Worm (Caenorhabditis elegans): ENCODE data around the gene F54E7.9.

The F54E7.9 gene

ce11 chrIII:5718385-5718784, 40.7 kb upstream of the F54E7.9 start:
- TF ChIP-seq ama-1 (optimal IDR thresholded peaks at IDR 0.05), result no peak
- TF ChIP-seq hnd-1 (tag; optimal IDR thresholded peaks at IDR 0.05), result no peak
- no peak for TF ChIP-seq tbx-37 (GFP tag; conservative IDR thresholded peaks at IDR 0.05)
- TF ChIP-seq ets-7 (tag; optimal IDR thresholded peaks at IDR 0.05), result no peak
- TF ChIP-seq hmg-4 (GFP tag; optimal IDR thresholded peaks at IDR 0.05), result no peak
- TF ChIP-seq pes-1 (GFP tag; IDR thresholded peaks at IDR 0.05), result no peak

ce11 chrIII:5717173-5717748, 39.6 kb upstream of the F54E7.9 start:
- TF ChIP-seq aly-1 (tag; optimal IDR thresholded peaks at IDR 0.05), result no peak
- TF ChIP-seq flt-1 (GFP tag; IDR thresholded peaks at IDR 0.05), result no peak
- no peak for TF ChIP-seq sea-1 (GFP tag; conservative IDR thresholded peaks at IDR 0.05)
- TF ChIP-seq hnd-1 (tag; optimal IDR thresholded peaks at IDR 0.05), result no peak
- TF ChIP-seq scrt-1 (GFP tag; IDR thresholded peaks at IDR 0.05), result no peak
- no peak for TF ChIP-seq ceh-13 (GFP tag; optimal IDR thresholded peaks at IDR 0.05)
- no peak for TF ChIP-seq pes-1 (GFP tag; IDR thresholded peaks at IDR 0.05)
- TF ChIP-seq ets-7 (tag; optimal IDR thresholded peaks at IDR 0.05), result no peak
- TF ChIP-seq ceh-36 (tag; optimal IDR thresholded peaks at IDR 0.05), result no peak
- TF ChIP-seq F13C5.2 (tag; optimal IDR thresholded peaks at IDR 0.05), result no peak
- no peak for TF ChIP-seq B0310.2 (tag; optimal IDR thresholded peaks at IDR 0.05)
- no peak for TF ChIP-seq ama-1 (optimal IDR thresholded peaks at IDR 0.05)

- TF ChIP-seq tbx-11 (GFP tag; IDR thresholded peaks at IDR 0.05) (no peak), ets-7 (tag; optimal IDR thresholded peaks at IDR 0.05) (peak; percentile 11), hmg-4 (GFP tag; optimal IDR thresholded peaks at IDR 0.05) (peak; percentile 61), hnd-1 (tag; optimal IDR thresholded peaks at IDR 0.05) (no peak), ceh-36 (tag; optimal IDR thresholded peaks at IDR 0.05) (no peak), scrt-1 (GFP tag; IDR thresholded peaks at IDR 0.05) (no peak), pes-1 (GFP tag; IDR thresholded peaks at IDR 0.05) (no peak), tra-4 (tag; optimal IDR thresholded peaks at IDR 0.05) (no peak), B0310.2 (tag; optimal IDR thresholded peaks at IDR 0.05) (no peak), ama-1 (optimal IDR thresholded peaks at IDR 0.05) (no peak), tbx-37 (GFP tag; conservative IDR thresholded peaks at IDR 0.05) (0 out of 2 replicates have a peak, but pooled peaks have one; percentile 8), F13C5.2 (tag; optimal IDR thresholded peaks at IDR 0.05) (peak; percentile 54), sea-1 (GFP tag; conservative IDR thresholded peaks at IDR 0.05) (no peak), aly-1 (tag; optimal IDR thresholded peaks at IDR 0.05) (peak; percentile 70), hmbx-1 (tag; optimal IDR thresholded peaks at IDR 0.05) (no peak), ceh-13 (GFP tag; optimal IDR thresholded peaks at IDR 0.05) (no peak), flt-1 (GFP tag; IDR thresholded peaks at IDR 0.05) (no peak)
Observed at ce11 chrIII:5715467-5715866, 37.8 kb upstream of the F54E7.9 start.

- no peak for TF ChIP-seq tbx-11 (GFP tag; IDR thresholded peaks at IDR 0.05)
- TF ChIP-seq ceh-36 (tag; optimal IDR thresholded peaks at IDR 0.05), result peak; percentile 27
- TF ChIP-seq ama-1 (optimal IDR thresholded peaks at IDR 0.05), result peak; percentile 83
Observed at ce11 chrIII:5714984-5715454, 37.3 kb upstream of the F54E7.9 start.

ce11 chrIII:5714230-5714983, 36.7 kb upstream of the F54E7.9 start, which contains the start of gene arf-1:
TSS of gene arf-1 (plus strand) at chrIII:5714886.
- TF ChIP-seq ets-7 (tag; optimal IDR thresholded peaks at IDR 0.05), result no peak
- TF ChIP-seq tbx-37 (GFP tag; conservative IDR thresholded peaks at IDR 0.05), result no peak
- TF ChIP-seq flt-1 (GFP tag; IDR thresholded peaks at IDR 0.05), result no peak
- no peak for TF ChIP-seq aly-1 (tag; optimal IDR thresholded peaks at IDR 0.05)
- no peak for TF ChIP-seq hmg-4 (GFP tag; optimal IDR thresholded peaks at IDR 0.05)
- TF ChIP-seq sea-1 (GFP tag; conservative IDR thresholded peaks at IDR 0.05), result no peak
- TF ChIP-seq scrt-1 (GFP tag; IDR thresholded peaks at IDR 0.05), result no peak

ce11 chrIII:5711881-5712643, 34.4 kb upstream of the F54E7.9 start:
- TF ChIP-seq ceh-36 (tag; optimal IDR thresholded peaks at IDR 0.05) (no peak), tbx-37 (GFP tag; conservative IDR thresholded peaks at IDR 0.05) (no peak), hnd-1 (tag; optimal IDR thresholded peaks at IDR 0.05) (no peak), hmbx-1 (tag; optimal IDR thresholded peaks at IDR 0.05) (no peak), sea-1 (GFP tag; conservative IDR thresholded peaks at IDR 0.05) (no peak), tbx-11 (GFP tag; IDR thresholded peaks at IDR 0.05) (no peak), ets-7 (tag; optimal IDR thresholded peaks at IDR 0.05) (no peak), aly-1 (tag; optimal IDR thresholded peaks at IDR 0.05) (no peak), hmg-4 (GFP tag; optimal IDR thresholded peaks at IDR 0.05) (no peak), F13C5.2 (tag; optimal IDR thresholded peaks at IDR 0.05) (no peak), flt-1 (GFP tag; IDR thresholded peaks at IDR 0.05) (no peak), ama-1 (optimal IDR thresholded peaks at IDR 0.05) (no peak), scrt-1 (GFP tag; IDR thresholded peaks at IDR 0.05) (no peak), pes-1 (GFP tag; IDR thresholded peaks at IDR 0.05) (no peak), B0310.2 (tag; optimal IDR thresholded peaks at IDR 0.05) (no peak)

ce11 chrIII:5711242-5711641, 33.6 kb upstream of the F54E7.9 start, which contains the start of gene rbm-26:
TSS of gene rbm-26 (plus strand) at chrIII:5711542.
- no peak for TF ChIP-seq tbx-37 (GFP tag; conservative IDR thresholded peaks at IDR 0.05)
- no peak for TF ChIP-seq hnd-1 (tag; optimal IDR thresholded peaks at IDR 0.05)
- TF ChIP-seq hmbx-1 (tag; optimal IDR thresholded peaks at IDR 0.05), result no peak
- no peak for TF ChIP-seq ceh-36 (tag; optimal IDR thresholded peaks at IDR 0.05)
- TF ChIP-seq hmg-4 (GFP tag; optimal IDR thresholded peaks at IDR 0.05), result no peak
- TF ChIP-seq tbx-11 (GFP tag; IDR thresholded peaks at IDR 0.05), result no peak
- no peak for TF ChIP-seq ceh-13 (GFP tag; optimal IDR thresholded peaks at IDR 0.05)
- no peak for TF ChIP-seq tra-4 (tag; optimal IDR thresholded peaks at IDR 0.05)
- no peak for TF ChIP-seq ets-7 (tag; optimal IDR thresholded peaks at IDR 0.05)
- TF ChIP-seq aly-1 (tag; optimal IDR thresholded peaks at IDR 0.05), result no peak
- TF ChIP-seq flt-1 (GFP tag; IDR thresholded peaks at IDR 0.05), result no peak
- no peak for TF ChIP-seq pes-1 (GFP tag; IDR thresholded peaks at IDR 0.05)
- no peak for TF ChIP-seq F13C5.2 (tag; optimal IDR thresholded peaks at IDR 0.05)
- no peak for TF ChIP-seq ama-1 (optimal IDR thresholded peaks at IDR 0.05)
